Fruit fly (Drosophila melanogaster): ENCODE measurements around the gene boss.
A peak's percentile ranks its signal among the peaks of the same experiment; 100 is the strongest.

Gene boss

DNA sequence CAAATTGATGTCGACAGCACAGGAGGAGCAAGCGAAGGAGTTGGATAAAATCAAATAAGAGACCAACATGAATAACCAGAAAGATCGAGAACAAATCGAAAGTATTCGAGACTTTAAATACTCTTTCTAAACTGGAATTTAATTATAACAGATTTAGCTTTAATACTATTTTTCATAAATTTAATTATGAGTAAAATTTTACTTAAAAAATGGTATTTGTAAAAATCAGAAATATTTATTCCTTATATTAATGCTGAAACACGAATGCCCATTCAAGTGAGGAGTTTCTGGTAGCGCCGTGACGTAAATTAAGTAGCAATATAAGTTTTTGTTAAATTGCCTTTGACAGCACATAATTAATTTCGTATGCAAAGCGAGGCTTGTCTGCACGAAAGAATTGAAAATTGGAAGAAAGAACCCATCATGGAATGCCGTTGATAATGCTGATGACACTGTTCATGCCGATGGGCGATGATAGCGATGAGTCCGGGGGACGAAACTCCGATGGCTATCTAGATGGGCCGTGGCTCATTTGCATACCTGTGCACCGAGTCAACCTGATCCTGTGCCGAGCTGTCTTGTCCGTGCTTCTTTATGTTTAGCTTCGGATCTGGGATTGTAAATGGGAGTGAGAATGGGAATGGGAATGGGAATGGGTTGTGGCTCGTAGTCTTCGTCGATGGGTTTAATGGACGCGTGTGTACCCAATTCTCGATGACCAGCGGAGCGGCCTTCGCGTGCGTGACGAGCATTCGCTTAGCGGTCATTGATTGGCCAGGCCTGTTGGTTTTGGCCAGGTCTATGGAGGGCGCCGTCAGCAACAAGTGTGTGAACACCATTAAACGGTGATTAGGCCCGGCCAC is 51.2 kb downstream of the boss start (continued):
- no peak for TF ChIP-seq Scr (GFP tag; IDR thresholded peaks at IDR 0.05; ENCODE audit: partially characterized antibody)
- no peak for TF ChIP-seq CG12236 (GFP tag; optimal IDR thresholded peaks at IDR 0.05)
- TF ChIP-seq NC2β (GFP tag; optimal IDR thresholded peaks at IDR 0.05): no peak
- TF ChIP-seq CG12942 (GFP tag; optimal IDR thresholded peaks at IDR 0.05): no peak
- no peak for TF ChIP-seq jumu (GFP tag; optimal IDR thresholded peaks at IDR 0.05)
- no peak for TF ChIP-seq CHES-1-like (GFP tag; optimal IDR thresholded peaks at IDR 0.05)
- TF ChIP-seq Abd-B (GFP tag; optimal IDR thresholded peaks at IDR 0.05): peak; percentile 29
- TF ChIP-seq CG10462 (GFP tag; optimal IDR thresholded peaks at IDR 0.05): no peak
- no peak for TF ChIP-seq CG12744 (GFP tag; optimal IDR thresholded peaks at IDR 0.05)
- no peak for TF ChIP-seq sens-2 (GFP tag; IDR thresholded peaks at IDR 0.05)
- TF ChIP-seq CG3726 (GFP tag; IDR thresholded peaks at IDR 0.05): no peak
- no peak for TF ChIP-seq fu2 (GFP tag; optimal IDR thresholded peaks at IDR 0.05)
- peak; percentile 4 for TF ChIP-seq CG3407 (GFP tag; optimal IDR thresholded peaks at IDR 0.05)
- TF ChIP-seq chm (GFP tag; IDR thresholded peaks at IDR 0.05): peak; percentile 34; the same call in 1 of the 2 replicates
- TF ChIP-seq CG2120 (GFP tag; optimal IDR thresholded peaks at IDR 0.05): no peak
- TF ChIP-seq CG11456 (GFP tag; IDR thresholded peaks at IDR 0.05): no peak
- TF ChIP-seq mam (GFP tag; optimal IDR thresholded peaks at IDR 0.05): no peak
- peak; percentile 49; the same call in 1 of the 2 replicates for TF ChIP-seq CG17328 (GFP tag; IDR thresholded peaks at IDR 0.05)
- TF ChIP-seq ems (GFP tag; optimal IDR thresholded peaks at IDR 0.05): no peak
- TF ChIP-seq CG1233 (GFP tag; optimal IDR thresholded peaks at IDR 0.05): no peak
- TF ChIP-seq CG5245 (GFP tag; optimal IDR thresholded peaks at IDR 0.05): no peak
- no peak for TF ChIP-seq bbx (GFP tag; IDR thresholded peaks at IDR 0.05; ENCODE audit: partially characterized antibody)
- TF ChIP-seq Drgx (GFP tag; IDR thresholded peaks at IDR 0.05): peak; percentile 6; the same call in 1 of the 2 replicates
- no peak for TF ChIP-seq CG11696 (GFP tag; IDR thresholded peaks at IDR 0.05)
- TF ChIP-seq MESR4 (GFP tag; optimal IDR thresholded peaks at IDR 0.05): no peak
- TF ChIP-seq Mrtf (GFP tag; IDR thresholded peaks at IDR 0.05): no peak
- peak; percentile 72 for TF ChIP-seq zen (tag; optimal IDR thresholded peaks at IDR 0.05)
- TF ChIP-seq HLH4C (GFP tag; IDR thresholded peaks at IDR 0.05; ENCODE audit: partially characterized antibody): no peak
- TF ChIP-seq toy (GFP tag; IDR thresholded peaks at IDR 0.05): no peak
- peak; percentile 67 for TF ChIP-seq CG7839 (tag; optimal IDR thresholded peaks at IDR 0.05)
- TF ChIP-seq dm (GFP tag; optimal IDR thresholded peaks at IDR 0.05): no peak
- TF ChIP-seq kni (GFP tag; optimal IDR thresholded peaks at IDR 0.05): peak; percentile 98
- TF ChIP-seq CG2199 (GFP tag; IDR thresholded peaks at IDR 0.05): no peak
- TF ChIP-seq Deaf1 (tag; optimal IDR thresholded peaks at IDR 0.05): no peak
- no peak for TF ChIP-seq Doc3 (GFP tag; IDR thresholded peaks at IDR 0.05; ENCODE audit: partially characterized antibody)
- TF ChIP-seq CG17359 (tag; optimal IDR thresholded peaks at IDR 0.05): peak; percentile 25
- TF ChIP-seq CG4854 (GFP tag; optimal IDR thresholded peaks at IDR 0.05): no peak
- TF ChIP-seq zf30C (GFP tag; optimal IDR thresholded peaks at IDR 0.05): no peak
- TF ChIP-seq dysf (GFP tag; IDR thresholded peaks at IDR 0.05): no peak
- TF ChIP-seq p53 (GFP tag; optimal IDR thresholded peaks at IDR 0.05): no peak
- TF ChIP-seq salm (tag; optimal IDR thresholded peaks at IDR 0.05): no peak
- peak; percentile 63 for TF ChIP-seq phol (tag; optimal IDR thresholded peaks at IDR 0.05)
- TF ChIP-seq kay (GFP tag; optimal IDR thresholded peaks at IDR 0.05): no peak
- TF ChIP-seq CG10654 (GFP tag; optimal IDR thresholded peaks at IDR 0.05): no peak
- TF ChIP-seq MTF-1 (GFP tag; optimal IDR thresholded peaks at IDR 0.05; ENCODE audit: borderline replicate concordance): no peak
- no peak for TF ChIP-seq cad (GFP tag; optimal IDR thresholded peaks at IDR 0.05)
- TF ChIP-seq CG3838 (GFP tag; optimal IDR thresholded peaks at IDR 0.05): no peak
- no peak for TF ChIP-seq nom (GFP tag; optimal IDR thresholded peaks at IDR 0.05)
- no peak for TF ChIP-seq CG4820 (GFP tag; optimal IDR thresholded peaks at IDR 0.05)
- TF ChIP-seq HLHmδ (GFP tag; optimal IDR thresholded peaks at IDR 0.05): peak; percentile 66
